Worm (Caenorhabditis elegans) whole organism, L1 larva: Measurements from ENCODE around the gene T28A11.3.

Experiments
- C34B4.2 ChIP-seq: sonication (generic microtip); optimal IDR thresholded peaks from 2 replicates; lab custom pipeline; 2017; ENCODE audit warnings: mild to moderate bottlenecking, missing genetic modification characterization, missing compliant biosample characterization
- F16B12.6 ChIP-seq: fragments of 150-350 bp; optimal IDR thresholded peaks from 2 replicates; lab custom pipeline; 2014; ENCODE audit warnings: missing biosample characterization, missing genetic modification characterization
- blmp-1 ChIP-seq: fragments of 150-350 bp; optimal IDR thresholded peaks from 2 replicates; lab custom pipeline; 2014; ENCODE audit warnings: missing biosample characterization, missing genetic modification characterization
- ces-1 ChIP-seq: fragments of 150-350 bp; optimal IDR thresholded peaks from 2 replicates; lab custom pipeline; 2014; ENCODE audit warnings: missing biosample characterization, missing genetic modification reagents, missing genetic modification characterization
- dpl-1 ChIP-seq, 3 experiments: fragments of 150-350 bp in 2 of 3; sonication (generic microtip) in 1 of 3; optimal IDR thresholded peaks; 2 replicates each; lab custom pipeline; 2014 to 2017; ENCODE audit warnings: missing biosample characterization in 3 of 3, missing genetic modification characterization in 3 of 3, missing genetic modification reagents in 3 of 3
- efl-1 ChIP-seq, 4 experiments: fragments of 150-350 bp; optimal IDR thresholded peaks in 3 of 4; peaks in 1 of 4; 1 replicate in 1 of 4; 2 replicates in 3 of 4; lab custom pipeline; 2014; ENCODE audit warnings: missing biosample characterization in 2 of 4, missing genetic modification characterization in 2 of 4, missing genetic modification reagents in 2 of 4
- efl-3 ChIP-seq: fragments of 200-800 bp; sonication (Bioruptor generic); optimal IDR thresholded peaks from 2 replicates; lab custom pipeline; 2018; ENCODE audit warnings: mild to moderate bottlenecking, missing genetic modification characterization, missing compliant biosample characterization
- elt-2 ChIP-seq: sonication (generic microtip); optimal IDR thresholded peaks from 2 replicates; lab custom pipeline; 2016; ENCODE audit warnings: missing genetic modification characterization, mild to moderate bottlenecking, inconsistent platforms, missing compliant biosample characterization, missing genetic modification reagents
- grh-1 ChIP-seq: fragments of 200-800 bp; sonication (Bioruptor generic); IDR thresholded peaks from 2 replicates; pipeline ENCODE4 v1.3.6; 2022; ENCODE audit warnings: missing genetic modification reagents, missing genetic modification characterization, missing compliant biosample characterization
- hlh-17 ChIP-seq: fragments of 200-800 bp; sonication (Bioruptor generic); optimal IDR thresholded peaks from 2 replicates; lab custom pipeline; 2018; ENCODE audit warnings: missing genetic modification characterization, mild to moderate bottlenecking, missing compliant biosample characterization, moderate library complexity, borderline replicate concordance
- isw-1 ChIP-seq: fragments of 200-800 bp; sonication (Bioruptor generic); IDR thresholded peaks from 2 replicates; pipeline ENCODE4 v1.3.6; 2022; ENCODE audit warnings: missing genetic modification characterization, missing compliant biosample characterization
- jun-1 ChIP-seq: fragments of 150-350 bp; optimal IDR thresholded peaks from 2 replicates; lab custom pipeline; 2014; ENCODE audit warnings: missing biosample characterization, missing genetic modification reagents, missing genetic modification characterization
- lin-13 ChIP-seq: fragments of 150-350 bp; optimal IDR thresholded peaks from 2 replicates; lab custom pipeline; 2014; ENCODE audit warnings: missing biosample characterization, missing genetic modification reagents, missing genetic modification characterization
- lin-14 ChIP-seq: fragments of 200-800 bp; sonication (Bioruptor generic); optimal IDR thresholded peaks from 2 replicates; lab custom pipeline; 2018; ENCODE audit warnings: mild to moderate bottlenecking, missing genetic modification characterization, moderate library complexity, missing compliant biosample characterization
- lin-35 ChIP-seq, 2 experiments: fragments of 150-350 bp; optimal IDR thresholded peaks; 2 replicates each; lab custom pipeline; 2014; ENCODE audit warnings: missing biosample characterization in 2 of 2, missing genetic modification characterization in 2 of 2, missing genetic modification reagents in 2 of 2
- lir-3 ChIP-seq: sonication (generic microtip); optimal IDR thresholded peaks from 2 replicates; lab custom pipeline; 2016; ENCODE audit warnings: mild to moderate bottlenecking, missing genetic modification characterization, moderate library complexity, missing compliant biosample characterization; ENCODE audit not compliant: poor library complexity
- lsy-2 ChIP-seq, 2 experiments: fragments of 150-350 bp; optimal IDR thresholded peaks; 2 replicates each; lab custom pipeline; 2014; ENCODE audit warnings: missing biosample characterization in 2 of 2, missing genetic modification characterization in 2 of 2
- mep-1 ChIP-seq: fragments of 150-350 bp; optimal IDR thresholded peaks from 2 replicates; lab custom pipeline; 2014; ENCODE audit warnings: missing biosample characterization, missing genetic modification characterization
- nhr-11 ChIP-seq: fragments of 150-350 bp; optimal IDR thresholded peaks from 2 replicates; lab custom pipeline; 2014; ENCODE audit warnings: missing biosample characterization, missing genetic modification characterization
- nhr-12 ChIP-seq: sonication (generic microtip); optimal IDR thresholded peaks from 2 replicates; lab custom pipeline; 2017; ENCODE audit warnings: missing biosample characterization, missing genetic modification characterization
- nhr-19 ChIP-seq: fragments of 200-800 bp; sonication (Bioruptor generic); conservative IDR thresholded peaks from 2 replicates; pipeline ENCODE4 v1.3.6; 2022; ENCODE audit warnings: missing genetic modification characterization, missing compliant biosample characterization
- nhr-20 ChIP-seq: sonication (generic microtip); optimal IDR thresholded peaks from 2 replicates; lab custom pipeline; 2016; ENCODE audit warnings: mild to moderate bottlenecking, missing genetic modification characterization, missing compliant biosample characterization
- nhr-47 ChIP-seq: sonication (generic microtip); optimal IDR thresholded peaks from 2 replicates; lab custom pipeline; 2016; ENCODE audit warnings: mild to moderate bottlenecking, missing genetic modification characterization, moderate library complexity, missing compliant biosample characterization
- nhr-71 ChIP-seq: sonication (generic microtip); optimal IDR thresholded peaks from 2 replicates; lab custom pipeline; 2016; ENCODE audit warnings: mild to moderate bottlenecking, missing genetic modification characterization, moderate library complexity, missing compliant biosample characterization
- nhr-84 ChIP-seq: sonication (generic microtip); optimal IDR thresholded peaks from 2 replicates; lab custom pipeline; 2017; ENCODE audit warnings: missing biosample characterization, missing genetic modification characterization
- nhr-90 ChIP-seq: sonication (generic microtip); optimal IDR thresholded peaks from 2 replicates; lab custom pipeline; 2016; ENCODE audit warnings: mild to moderate bottlenecking, missing genetic modification characterization, missing compliant biosample characterization; ENCODE audit not compliant: poor library complexity
- pag-3 ChIP-seq: sonication (generic microtip); optimal IDR thresholded peaks from 2 replicates; lab custom pipeline; 2017; ENCODE audit warnings: missing genetic modification characterization, mild to moderate bottlenecking, missing compliant biosample characterization, antibody characterized with exemption, borderline replicate concordance; ENCODE audit not compliant: insufficient read depth
- rnt-1 ChIP-seq: sonication (generic microtip); optimal IDR thresholded peaks from 2 replicates; lab custom pipeline; 2016; ENCODE audit warnings: mild to moderate bottlenecking, missing genetic modification characterization, moderate library complexity, missing compliant biosample characterization
- snpc-4 ChIP-seq: fragments of 150-350 bp; optimal IDR thresholded peaks from 2 replicates; lab custom pipeline; 2014; ENCODE audit warnings: missing biosample characterization, missing genetic modification characterization
- snu-23 ChIP-seq: sonication (generic microtip); optimal IDR thresholded peaks from 2 replicates; lab custom pipeline; 2016; ENCODE audit warnings: missing genetic modification characterization, missing compliant biosample characterization
- sup-37 ChIP-seq: fragments of 200-800 bp; sonication (Bioruptor generic); optimal IDR thresholded peaks from 2 replicates; lab custom pipeline; 2018; ENCODE audit warnings: mild to moderate bottlenecking, missing genetic modification characterization, missing compliant biosample characterization
- swsn-7 ChIP-seq: sonication (generic microtip); optimal IDR thresholded peaks from 2 replicates; lab custom pipeline; 2016; ENCODE audit warnings: missing genetic modification characterization, missing compliant biosample characterization
- tbx-2 ChIP-seq: sonication (generic microtip); optimal IDR thresholded peaks from 2 replicates; lab custom pipeline; 2016; ENCODE audit warnings: missing genetic modification characterization, missing compliant biosample characterization
- tlp-1 ChIP-seq: fragments of 150-350 bp; optimal IDR thresholded peaks from 2 replicates; lab custom pipeline; 2014; ENCODE audit warnings: missing biosample characterization, missing genetic modification characterization
- unc-62 ChIP-seq: fragments of 150-350 bp; optimal IDR thresholded peaks from 2 replicates; lab custom pipeline; 2014; ENCODE audit warnings: missing biosample characterization, missing genetic modification reagents, missing genetic modification characterization

The T28A11.3 gene

ce11 chrV:3278101-3278639, 3.0 kb downstream of the T28A11.3 start, which contains the start of gene fbxa-64:
TSS of gene fbxa-64 (minus strand) at chrV:3278151.
- peak; percentile 50 for TF ChIP-seq mep-1 (tag; lab: Kevin White, UChicago)
- TF ChIP-seq unc-62 (GFP tag; lab: Kevin White, UChicago) = no peak
- peak; percentile 24 to 38 for TF ChIP-seq efl-1 (optimal IDR thresholded peaks at IDR 0.05; lab: Kevin White, UChicago)
- TF ChIP-seq efl-1 (GFP tag; optimal IDR thresholded peaks at IDR 0.05 in 1 of 2; lab: Kevin White, UChicago) = peak; percentile 39 to 94
- TF ChIP-seq F16B12.6 (tag; lab: Kevin White, UChicago) = peak; percentile 83
- peak; percentile 10 for TF ChIP-seq nhr-20 (tag; lab: Kevin White, UChicago)
- peak; percentile 44 for TF ChIP-seq snu-23 (GFP tag; lab: Kevin White, UChicago)
- TF ChIP-seq lin-35 (GFP tag; optimal IDR thresholded peaks at IDR 0.05; lab: Kevin White, UChicago) = peak; percentile 27 to 46
- TF ChIP-seq blmp-1 = peak; percentile 14
- TF ChIP-seq nhr-47 (tag; lab: Kevin White, UChicago) = peak; percentile 21
- peak in 2 of 3 experiments; percentile 26 to 53 for TF ChIP-seq dpl-1 (GFP tag; optimal IDR thresholded peaks at IDR 0.05; lab: Kevin White, UChicago)
- TF ChIP-seq lsy-2 (tag; optimal IDR thresholded peaks at IDR 0.05; lab: Kevin White, UChicago) = peak in 1 of 2 experiments; percentile 2
- TF ChIP-seq nhr-12 (tag; lab: Kevin White, UChicago) = no peak
- peak; percentile 7 for TF ChIP-seq swsn-7
- no peak for TF ChIP-seq ces-1 (GFP tag; lab: Kevin White, UChicago)
- TF ChIP-seq nhr-71 (tag; lab: Kevin White, UChicago) = peak; percentile 21
- TF ChIP-seq, all 84 proteins: peak for 12

ce11 chrV:3279138-3279537, 4.0 kb downstream of the T28A11.3 start:
- TF ChIP-seq sup-37 (GFP tag; lab: Kevin White, UChicago) (no peak), lin-14 (GFP tag; lab: Kevin White, UChicago) (peak; percentile 53), efl-1 (optimal IDR thresholded peaks at IDR 0.05; lab: Kevin White, UChicago) (no peak), efl-1 (GFP tag; optimal IDR thresholded peaks at IDR 0.05 in 1 of 2; lab: Kevin White, UChicago) (no peak), C34B4.2 (tag; lab: Kevin White, UChicago) (no peak), lin-13 (GFP tag; lab: Kevin White, UChicago) (no peak), lir-3 (tag; lab: Kevin White, UChicago) (no peak), isw-1 (GFP tag; lab: Robert Waterston, UW) (no peak), nhr-90 (no peak), jun-1 (tag; lab: Kevin White, UChicago) (no peak), snpc-4 (tag; lab: Kevin White, UChicago) (no peak), nhr-11 (no peak), F16B12.6 (tag; lab: Kevin White, UChicago) (no peak), nhr-71 (tag; lab: Kevin White, UChicago) (peak; percentile 35), rnt-1 (tag; lab: Kevin White, UChicago) (peak; percentile 65), efl-3 (no peak)
- TF ChIP-seq, all 84 proteins: peak for 3

ce11 chrV:3280009-3280408, 4.9 kb downstream of the T28A11.3 start, which contains the start of gene T28A11.2:
TSS of gene T28A11.2 (plus strand) at chrV:3280379.
- TF ChIP-seq nhr-84 = no peak
- no peak for TF ChIP-seq nhr-11
- no peak for TF ChIP-seq jun-1 (tag; lab: Kevin White, UChicago)
- TF ChIP-seq elt-2 (tag; lab: Kevin White, UChicago) = no peak
- TF ChIP-seq rnt-1 (tag; lab: Kevin White, UChicago) = peak; percentile 44
- TF ChIP-seq nhr-71 (tag; lab: Kevin White, UChicago) = peak; percentile 56
- TF ChIP-seq pag-3 (tag; lab: Kevin White, UChicago) = no peak
- TF ChIP-seq tlp-1 (tag; lab: Kevin White, UChicago) = no peak
- TF ChIP-seq hlh-17 = no peak
- no peak for TF ChIP-seq efl-1 (optimal IDR thresholded peaks at IDR 0.05; lab: Kevin White, UChicago)
- peak in 1 of 2 experiments; percentile 53 for TF ChIP-seq efl-1 (GFP tag; optimal IDR thresholded peaks at IDR 0.05 in 1 of 2; lab: Kevin White, UChicago)
- peak; percentile 14; the same call in 1 of the 2 replicates for TF ChIP-seq nhr-19
- no peak for TF ChIP-seq tbx-2 (tag; lab: Kevin White, UChicago)
- TF ChIP-seq grh-1 (GFP tag; lab: Robert Waterston, UW) = no peak
- TF ChIP-seq lin-14 (GFP tag; lab: Kevin White, UChicago) = peak; percentile 42
